Worm (Caenorhabditis elegans) whole organism, young adult: Measurements from ENCODE around the gene nstp-3.

ENCODE experiments used
- C06A6.2 ChIP-seq: fragments of 200-800 bp; sonication (Bioruptor generic); conservative IDR thresholded peaks from 2 replicates; pipeline ENCODE4 v1.3.6; 2022; ENCODE audit warnings: missing genetic modification characterization, missing compliant biosample characterization
- C17E4.6 ChIP-seq: fragments of 200-800 bp; sonication (Bioruptor generic); IDR thresholded peaks from 2 replicates; pipeline ENCODE4 v1.3.6; 2022; ENCODE audit warnings: missing genetic modification reagents, missing genetic modification characterization, missing compliant biosample characterization
- D2030.7 ChIP-seq: fragments of 200-800 bp; sonication (Bioruptor generic); IDR thresholded peaks from 2 replicates; pipeline ENCODE4 v1.3.6; 2022; ENCODE audit warnings: missing genetic modification reagents, missing genetic modification characterization, missing compliant biosample characterization
- F22D6.2 ChIP-seq: sonication (generic microtip); optimal IDR thresholded peaks from 2 replicates; lab custom pipeline; 2016; ENCODE audit warnings: mild to moderate bottlenecking, missing genetic modification characterization, missing compliant biosample characterization
- F23B12.7 ChIP-seq: sonication (generic microtip); optimal IDR thresholded peaks from 2 replicates; lab custom pipeline; 2017; ENCODE audit warnings: missing genetic modification characterization, mild to moderate bottlenecking, missing compliant biosample characterization, antibody characterized with exemption, moderate library complexity; ENCODE audit not compliant: insufficient read depth
- F49E8.2 ChIP-seq: sonication (generic microtip); optimal IDR thresholded peaks from 3 replicates; lab custom pipeline; 2017; ENCODE audit warnings: missing genetic modification characterization, mild to moderate bottlenecking, missing compliant biosample characterization, antibody characterized with exemption, moderate library complexity; ENCODE audit not compliant: insufficient read depth
- F55B11.4 ChIP-seq: sonication (generic microtip); optimal IDR thresholded peaks from 2 replicates; lab custom pipeline; 2016; ENCODE audit warnings: missing compliant biosample characterization, missing genetic modification characterization, borderline replicate concordance; ENCODE audit not compliant: insufficient read depth
- K11D2.4 ChIP-seq: fragments of 200-800 bp; sonication (Bioruptor generic); IDR thresholded peaks from 2 replicates; pipeline ENCODE4 v1.3.6; 2022; ENCODE audit warnings: missing genetic modification reagents, missing genetic modification characterization, missing compliant biosample characterization
- Y53F4B.3 ChIP-seq: fragments of 200-800 bp; sonication (Bioruptor generic); IDR thresholded peaks from 2 replicates; pipeline ENCODE4 v1.3.6; 2022; ENCODE audit warnings: missing genetic modification reagents, missing genetic modification characterization, missing compliant biosample characterization
- Y79H2A.3 ChIP-seq: fragments of 200-800 bp; sonication (Bioruptor generic); conservative IDR thresholded peaks from 2 replicates; pipeline ENCODE4 v1.3.6; 2022; ENCODE audit warnings: missing genetic modification reagents, missing genetic modification characterization, missing compliant biosample characterization
- Y95B8A.8 ChIP-seq: fragments of 200-800 bp; sonication (Bioruptor generic); IDR thresholded peaks from 2 replicates; pipeline ENCODE4 v1.3.6; 2022; ENCODE audit warnings: missing genetic modification reagents, missing genetic modification characterization, missing compliant biosample characterization
- akir-1 ChIP-seq: fragments of 200-800 bp; sonication (Bioruptor generic); optimal IDR thresholded peaks from 2 replicates; lab custom pipeline; 2018; ENCODE audit warnings: mild to moderate bottlenecking, missing genetic modification characterization, moderate library complexity, missing compliant biosample characterization
- aptf-2 ChIP-seq: fragments of 200-800 bp; sonication (Bioruptor generic); conservative IDR thresholded peaks from 2 replicates; pipeline ENCODE4 v1.3.6; 2022; ENCODE audit warnings: missing genetic modification reagents, missing genetic modification characterization, missing compliant biosample characterization
- aptf-3 ChIP-seq: fragments of 200-800 bp; sonication (Bioruptor generic); IDR thresholded peaks from 2 replicates; pipeline ENCODE4 v1.3.6; 2022; ENCODE audit warnings: missing genetic modification characterization, missing compliant biosample characterization
- athp-1 ChIP-seq: sonication (generic microtip); optimal IDR thresholded peaks from 2 replicates; lab custom pipeline; 2017; ENCODE audit warnings: mild to moderate bottlenecking, missing genetic modification characterization, missing compliant biosample characterization
- bed-2 ChIP-seq: fragments of 200-800 bp; sonication (Bioruptor generic); IDR thresholded peaks from 2 replicates; pipeline ENCODE4 v1.3.6; 2022; ENCODE audit warnings: missing genetic modification reagents, missing genetic modification characterization, missing compliant biosample characterization
- cebp-1 ChIP-seq, 2 experiments: fragments of 200-800 bp in 1 of 2; sonication (Bioruptor generic) in 1 of 2; sonication (generic microtip) in 1 of 2; IDR thresholded peaks in 1 of 2; optimal IDR thresholded peaks in 1 of 2; 2 replicates each; pipeline versions ENCODE4 v1.3.6 to Lab custom; 2017 to 2022; ENCODE audit warnings: missing compliant biosample characterization in 2 of 2, missing genetic modification characterization in 2 of 2, mild to moderate bottlenecking in 1 of 2, missing genetic modification reagents in 1 of 2, moderate library complexity in 1 of 2
- ceh-27 ChIP-seq: fragments of 200-800 bp; sonication (Bioruptor generic); optimal IDR thresholded peaks from 2 replicates; lab custom pipeline; 2018; ENCODE audit warnings: mild to moderate bottlenecking, missing genetic modification characterization, moderate library complexity, missing compliant biosample characterization
- ceh-40 ChIP-seq: fragments of 200-800 bp; sonication (Bioruptor generic); IDR thresholded peaks from 2 replicates; pipeline ENCODE4 v1.3.6; 2022; ENCODE audit warnings: missing genetic modification characterization, missing compliant biosample characterization
- ceh-79 ChIP-seq: sonication (generic microtip); optimal IDR thresholded peaks from 2 replicates; lab custom pipeline; 2017; ENCODE audit warnings: mild to moderate bottlenecking, missing genetic modification characterization, missing compliant biosample characterization
- ceh-91 ChIP-seq: fragments of 200-800 bp; sonication (Bioruptor generic); IDR thresholded peaks from 2 replicates; pipeline ENCODE4 v1.3.6; 2022; ENCODE audit warnings: missing genetic modification reagents, missing genetic modification characterization, missing compliant biosample characterization
- dox-1 ChIP-seq: fragments of 200-800 bp; sonication (Bioruptor generic); IDR thresholded peaks from 2 replicates; pipeline ENCODE4 v1.3.6; 2022; ENCODE audit warnings: missing genetic modification reagents, missing genetic modification characterization, missing compliant biosample characterization
- efl-1 ChIP-seq: fragments of 150-350 bp; optimal IDR thresholded peaks from 2 replicates; lab custom pipeline; 2014; ENCODE audit warnings: missing biosample characterization, missing genetic modification reagents, missing genetic modification characterization
- ekl-4 ChIP-seq: fragments of 200-800 bp; sonication (Bioruptor generic); IDR thresholded peaks from 2 replicates; pipeline ENCODE4 v1.3.6; 2022; ENCODE audit warnings: missing genetic modification reagents, missing genetic modification characterization, missing compliant biosample characterization
- fkh-3 ChIP-seq: sonication (generic microtip); optimal IDR thresholded peaks from 2 replicates; lab custom pipeline; 2016; ENCODE audit warnings: mild to moderate bottlenecking, missing genetic modification characterization, missing compliant biosample characterization
- gei-17 ChIP-seq: fragments of 200-800 bp; sonication (Bioruptor generic); optimal IDR thresholded peaks from 2 replicates; lab custom pipeline; 2018; ENCODE audit warnings: mild to moderate bottlenecking, missing genetic modification characterization, missing compliant biosample characterization
- him-1 ChIP-seq: sonication (generic microtip); optimal IDR thresholded peaks from 2 replicates; lab custom pipeline; 2016; ENCODE audit warnings: missing genotype, missing genetic modification reagents, missing genetic modification characterization, missing compliant biosample characterization
- hmg-1.2 ChIP-seq: fragments of 200-800 bp; sonication (Bioruptor generic); IDR thresholded peaks from 2 replicates; pipeline ENCODE4 v1.3.6; 2022; ENCODE audit warnings: missing genetic modification reagents, missing genetic modification characterization, missing compliant biosample characterization
- hmg-20 ChIP-seq: fragments of 200-800 bp; sonication (Bioruptor generic); IDR thresholded peaks from 2 replicates; pipeline ENCODE4 v1.3.6; 2022; ENCODE audit warnings: missing genetic modification reagents, missing genetic modification characterization, missing compliant biosample characterization
- let-526 ChIP-seq: fragments of 200-800 bp; sonication (Bioruptor generic); IDR thresholded peaks from 2 replicates; pipeline ENCODE4 v1.3.6; 2022; ENCODE audit warnings: missing genetic modification reagents, missing genetic modification characterization, missing compliant biosample characterization
- let-607 ChIP-seq, 2 experiments: fragments of 200-800 bp in 1 of 2; sonication (Bioruptor generic) in 1 of 2; sonication (generic microtip) in 1 of 2; optimal IDR thresholded peaks; 2 replicates each; lab custom pipeline; 2016 to 2018; ENCODE audit warnings: mild to moderate bottlenecking in 2 of 2, missing compliant biosample characterization in 2 of 2, missing genetic modification characterization in 2 of 2, moderate library complexity in 2 of 2, missing genotype in 1 of 2
- lin-54 ChIP-seq: fragments of 200-800 bp; sonication (Bioruptor generic); optimal IDR thresholded peaks from 2 replicates; lab custom pipeline; 2018; ENCODE audit warnings: mild to moderate bottlenecking, missing genetic modification characterization, missing compliant biosample characterization
- lsl-1 ChIP-seq: fragments of 200-800 bp; sonication (Bioruptor generic); optimal IDR thresholded peaks from 2 replicates; lab custom pipeline; 2018; ENCODE audit warnings: mild to moderate bottlenecking, missing genetic modification characterization, moderate library complexity, missing compliant biosample characterization
- mel-28 ChIP-seq: sonication (generic microtip); optimal IDR thresholded peaks from 2 replicates; lab custom pipeline; 2016; ENCODE audit warnings: borderline replicate concordance, mild to moderate bottlenecking, missing genetic modification characterization, missing compliant biosample characterization
- mxl-1 ChIP-seq: sonication (generic microtip); optimal IDR thresholded peaks from 2 replicates; lab custom pipeline; 2016; ENCODE audit warnings: missing genetic modification characterization, missing compliant biosample characterization
- nfya-2 ChIP-seq: fragments of 200-800 bp; sonication (Bioruptor generic); IDR thresholded peaks from 2 replicates; pipeline ENCODE4 v1.3.6; 2022; ENCODE audit warnings: missing genetic modification reagents, missing genetic modification characterization, missing compliant biosample characterization
- nfyb-1 ChIP-seq: fragments of 200-800 bp; sonication (Bioruptor generic); IDR thresholded peaks from 2 replicates; pipeline ENCODE4 v1.3.6; 2022; ENCODE audit warnings: missing genetic modification reagents, missing genetic modification characterization, missing compliant biosample characterization
- nhr-120 ChIP-seq: fragments of 200-800 bp; sonication (Bioruptor generic); IDR thresholded peaks from 2 replicates; pipeline ENCODE4 v1.3.6; 2022; ENCODE audit warnings: missing genetic modification characterization, missing compliant biosample characterization
- pbrm-1 ChIP-seq: fragments of 200-800 bp; sonication (Bioruptor generic); IDR thresholded peaks from 2 replicates; pipeline ENCODE4 v1.3.6; 2022; ENCODE audit warnings: missing genetic modification reagents, missing genetic modification characterization, missing compliant biosample characterization
- rec-8 ChIP-seq, 2 experiments: sonication (generic microtip); optimal IDR thresholded peaks; 2 replicates each; lab custom pipeline; 2016; ENCODE audit warnings: mild to moderate bottlenecking in 2 of 2, missing genetic modification characterization in 2 of 2, missing genetic modification reagents in 2 of 2, missing genotype in 2 of 2, missing biosample characterization in 1 of 2, missing compliant biosample characterization in 1 of 2, moderate library complexity in 1 of 2
- rpc-1 ChIP-seq, 2 experiments: fragments of 150-350 bp in 1 of 2; sonication (generic microtip) in 1 of 2; optimal IDR thresholded peaks; 2 replicates each; lab custom pipeline; 2014 to 2018; ENCODE audit warnings: missing biosample characterization in 1 of 2, missing genetic modification characterization in 1 of 2, missing genetic modification reagents in 1 of 2, missing genotype in 1 of 2
- sea-2 ChIP-seq: fragments of 200-800 bp; sonication (Bioruptor generic); IDR thresholded peaks from 2 replicates; pipeline ENCODE4 v1.3.6; 2022; ENCODE audit warnings: missing genetic modification characterization, missing compliant biosample characterization
- xnd-1 ChIP-seq: sonication (generic microtip); optimal IDR thresholded peaks from 2 replicates; lab custom pipeline; 2016; ENCODE audit warnings: missing genotype, missing genetic modification reagents, missing genetic modification characterization, missing compliant biosample characterization
- zfh-2 ChIP-seq: fragments of 200-800 bp; sonication (Bioruptor generic); conservative IDR thresholded peaks from 2 replicates; pipeline ENCODE4 v1.3.6; 2022; ENCODE audit warnings: missing genetic modification reagents, missing genetic modification characterization, missing compliant biosample characterization
- ztf-18 ChIP-seq: sonication (generic microtip); optimal IDR thresholded peaks from 2 replicates; lab custom pipeline; 2016; ENCODE audit warnings: missing genotype, mild to moderate bottlenecking, missing genetic modification characterization, missing compliant biosample characterization
- ztf-22 ChIP-seq: fragments of 200-800 bp; sonication (Bioruptor generic); optimal IDR thresholded peaks from 2 replicates; lab custom pipeline; 2018; ENCODE audit warnings: mild to moderate bottlenecking, missing genetic modification characterization, moderate library complexity, missing compliant biosample characterization
- ztf-28 ChIP-seq: fragments of 200-800 bp; sonication (Bioruptor generic); IDR thresholded peaks from 2 replicates; pipeline ENCODE4 v1.3.6; 2022; ENCODE audit warnings: missing genetic modification reagents, missing genetic modification characterization, missing compliant biosample characterization
- ztf-6 ChIP-seq: fragments of 200-800 bp; sonication (Bioruptor generic); IDR thresholded peaks from 2 replicates; pipeline ENCODE4 v1.3.6; 2022; ENCODE audit warnings: missing genetic modification reagents, missing genetic modification characterization, missing compliant biosample characterization

Gene nstp-3

ce11 chrV:5832799-5833198 lies 34.8 kb upstream of the nstp-3 start (continued):
- TF ChIP-seq let-526 (GFP tag; lab: Robert Waterston, UW) (no peak), ztf-6 (GFP tag; lab: Robert Waterston, UW) (no peak), him-1 (tag; lab: Kevin White, UChicago) (no peak), nhr-120 (GFP tag; lab: Robert Waterston, UW) (no peak), nfya-2 (GFP tag; lab: Robert Waterston, UW) (no peak), dox-1 (GFP tag; lab: Robert Waterston, UW) (no peak), ceh-40 (GFP tag; lab: Robert Waterston, UW) (no peak), Y79H2A.3 (GFP tag; lab: Robert Waterston, UW) (peak; percentile 64; the same call in 1 of the 2 replicates), K11D2.4 (GFP tag; lab: Robert Waterston, UW) (no peak), hmg-20 (GFP tag; lab: Robert Waterston, UW) (no peak), aptf-3 (GFP tag; lab: Robert Waterston, UW) (no peak), ztf-28 (no peak), lin-54 (GFP tag; lab: Kevin White, UChicago) (peak; percentile 15), nfyb-1 (GFP tag; lab: Robert Waterston, UW) (peak; percentile 55; the same call in 1 of the 2 replicates), athp-1 (tag; lab: Kevin White, UChicago) (no peak), ceh-91 (GFP tag; lab: Robert Waterston, UW) (no peak), F55B11.4 (tag; lab: Kevin White, UChicago) (no peak), efl-1 (no peak), aptf-2 (GFP tag; lab: Robert Waterston, UW) (no peak), mel-28 (no peak), Y95B8A.8 (GFP tag; lab: Robert Waterston, UW) (no peak), ceh-79 (tag; lab: Kevin White, UChicago) (no peak), F22D6.2 (peak; percentile 13), let-607 (tag; optimal IDR thresholded peaks at IDR 0.05; lab: Kevin White, UChicago) (no peak), ztf-18 (tag; lab: Kevin White, UChicago) (no peak), rec-8 (tag; optimal IDR thresholded peaks at IDR 0.05; lab: Kevin White, UChicago) (no peak), xnd-1 (tag; lab: Kevin White, UChicago) (no peak), lsl-1 (GFP tag; lab: Kevin White, UChicago) (no peak), rpc-1 (optimal IDR thresholded peaks at IDR 0.05; lab: Kevin White, UChicago) (no peak), rpc-1 (tag; optimal IDR thresholded peaks at IDR 0.05; lab: Kevin White, UChicago) (no peak), akir-1 (GFP tag; lab: Kevin White, UChicago) (no peak), gei-17 (GFP tag; lab: Kevin White, UChicago) (no peak), mxl-1 (no peak), F49E8.2 (tag; lab: Kevin White, UChicago) (no peak), hmg-1.2 (GFP tag; lab: Robert Waterston, UW) (no peak), D2030.7 (GFP tag; lab: Robert Waterston, UW) (0 out of 2 replicates have a peak, but pooled peaks have one; percentile 15), fkh-3 (tag; lab: Kevin White, UChicago) (no peak), ceh-27 (GFP tag; lab: Kevin White, UChicago) (no peak), F23B12.7 (no peak), bed-2 (no peak), ekl-4 (GFP tag; lab: Robert Waterston, UW) (peak; percentile 62; the same call in 1 of the 2 replicates), zfh-2 (GFP tag; lab: Robert Waterston, UW) (no peak), ztf-22 (GFP tag; lab: Kevin White, UChicago) (no peak), cebp-1 (GFP tag; IDR thresholded peaks at IDR 0.05; lab: Robert Waterston, UW) (no peak), cebp-1 (tag; optimal IDR thresholded peaks at IDR 0.05; lab: Kevin White, UChicago) (peak; percentile 29), C06A6.2 (GFP tag; lab: Robert Waterston, UW) (no peak), pbrm-1 (GFP tag; lab: Robert Waterston, UW) (no peak), C17E4.6 (GFP tag; lab: Robert Waterston, UW) (no peak), sea-2 (no peak), Y53F4B.3 (GFP tag; lab: Robert Waterston, UW) (no peak)
